Worm (Caenorhabditis elegans) whole organism, mixed stage, embryonic: ENCODE results near the gene F55H2.7.

Source experiments
- M03D4.4 ChIP-seq: sonication (generic microtip); optimal IDR thresholded peaks from 2 replicates; lab custom pipeline; 2017; ENCODE audit warnings: mild to moderate bottlenecking, missing genetic modification characterization, missing compliant biosample characterization
- bed-3 ChIP-seq: fragments of 200-800 bp; sonication (Bioruptor generic); optimal IDR thresholded peaks from 3 replicates; lab custom pipeline; 2018; ENCODE audit warnings: mild to moderate bottlenecking, missing genetic modification characterization, moderate library complexity, missing compliant biosample characterization
- blmp-1 ChIP-seq: fragments of 150-350 bp; optimal IDR thresholded peaks from 2 replicates; lab custom pipeline; 2014; ENCODE audit warnings: missing biosample characterization, missing genetic modification characterization
- ceh-39 ChIP-seq: fragments of 150-350 bp; optimal IDR thresholded peaks from 2 replicates; lab custom pipeline; 2014; ENCODE audit warnings: missing biosample characterization, missing genetic modification characterization
- ceh-43 ChIP-seq: fragments of 200-800 bp; sonication (Bioruptor generic); optimal IDR thresholded peaks from 2 replicates; lab custom pipeline; 2018; ENCODE audit warnings: mild to moderate bottlenecking, missing genetic modification characterization, moderate library complexity, missing compliant biosample characterization
- ceh-83 ChIP-seq: fragments of 200-800 bp; sonication (Bioruptor generic); optimal IDR thresholded peaks from 2 replicates; lab custom pipeline; 2018; ENCODE audit warnings: mild to moderate bottlenecking, missing genetic modification characterization, missing compliant biosample characterization
- ces-1 ChIP-seq: fragments of 150-350 bp; optimal IDR thresholded peaks from 2 replicates; lab custom pipeline; 2014; ENCODE audit warnings: missing biosample characterization, missing genetic modification reagents, missing genetic modification characterization
- cnd-1 ChIP-seq: fragments of 200-800 bp; sonication (Bioruptor generic); optimal IDR thresholded peaks from 2 replicates; lab custom pipeline; 2018; ENCODE audit warnings: mild to moderate bottlenecking, missing genetic modification characterization, missing compliant biosample characterization
- drap-1 ChIP-seq: fragments of 200-800 bp; sonication (Bioruptor generic); optimal IDR thresholded peaks from 3 replicates; lab custom pipeline; 2018; ENCODE audit warnings: mild to moderate bottlenecking, missing genetic modification characterization, missing compliant biosample characterization
- elt-1 ChIP-seq: sonication (generic microtip); optimal IDR thresholded peaks from 2 replicates; lab custom pipeline; 2017; ENCODE audit warnings: missing genetic modification characterization, mild to moderate bottlenecking, missing compliant biosample characterization, antibody characterized with exemption, moderate library complexity, borderline replicate concordance; ENCODE audit not compliant: insufficient read depth
- elt-3 ChIP-seq: fragments of 150-350 bp; optimal IDR thresholded peaks from 2 replicates; lab custom pipeline; 2014; ENCODE audit warnings: missing biosample characterization, missing genetic modification characterization
- flh-1 ChIP-seq: fragments of 200-800 bp; sonication (Bioruptor generic); optimal IDR thresholded peaks from 2 replicates; lab custom pipeline; 2018; ENCODE audit warnings: mild to moderate bottlenecking, missing genetic modification characterization, moderate library complexity, missing compliant biosample characterization
- ham-2 ChIP-seq: fragments of 200-800 bp; sonication (Bioruptor generic); optimal IDR thresholded peaks from 2 replicates; lab custom pipeline; 2018; ENCODE audit warnings: mild to moderate bottlenecking, missing genetic modification characterization, missing compliant biosample characterization
- hlh-1 ChIP-seq: fragments of 150-350 bp; optimal IDR thresholded peaks from 2 replicates; lab custom pipeline; 2014; ENCODE audit warnings: missing biosample characterization, missing genetic modification reagents, missing genetic modification characterization
- lin-13 ChIP-seq: fragments of 150-350 bp; optimal IDR thresholded peaks from 2 replicates; lab custom pipeline; 2014; ENCODE audit warnings: missing biosample characterization, missing genetic modification characterization
- lin-32 ChIP-seq: fragments of 200-800 bp; sonication (Bioruptor generic); optimal IDR thresholded peaks from 2 replicates; lab custom pipeline; 2018; ENCODE audit warnings: mild to moderate bottlenecking, missing genetic modification characterization, missing compliant biosample characterization
- lsy-2 ChIP-seq: fragments of 150-350 bp; optimal IDR thresholded peaks from 2 replicates; lab custom pipeline; 2014; ENCODE audit warnings: missing biosample characterization, missing genetic modification characterization
- mab-5 ChIP-seq: fragments of 150-350 bp; optimal IDR thresholded peaks from 2 replicates; lab custom pipeline; 2014; ENCODE audit warnings: missing biosample characterization, missing genetic modification characterization
- mep-1 ChIP-seq: fragments of 150-350 bp; optimal IDR thresholded peaks from 2 replicates; lab custom pipeline; 2017; ENCODE audit warnings: missing biosample characterization, missing genetic modification reagents, missing genetic modification characterization, inconsistent platforms
- mls-2 ChIP-seq: sonication (generic microtip); optimal IDR thresholded peaks from 2 replicates; lab custom pipeline; 2016; ENCODE audit warnings: mild to moderate bottlenecking, missing genetic modification characterization, moderate library complexity, missing compliant biosample characterization
- nhr-12 ChIP-seq: fragments of 150-350 bp; optimal IDR thresholded peaks from 2 replicates; lab custom pipeline; 2014; ENCODE audit warnings: missing biosample characterization, missing genetic modification characterization
- nhr-2 ChIP-seq: fragments of 150-350 bp; optimal IDR thresholded peaks from 2 replicates; lab custom pipeline; 2014; ENCODE audit warnings: missing biosample characterization, missing genetic modification characterization
- nhr-237 ChIP-seq: fragments of 150-350 bp; optimal IDR thresholded peaks from 2 replicates; lab custom pipeline; 2014; ENCODE audit warnings: missing biosample characterization, missing genetic modification characterization
- nhr-28 ChIP-seq: fragments of 150-350 bp; optimal IDR thresholded peaks from 2 replicates; lab custom pipeline; 2014; ENCODE audit warnings: missing biosample characterization, missing genetic modification characterization
- nhr-76 ChIP-seq: sonication (generic microtip); optimal IDR thresholded peaks from 2 replicates; lab custom pipeline; 2017; ENCODE audit warnings: missing biosample characterization, missing genetic modification characterization
- pha-4 ChIP-seq: fragments of 150-350 bp; optimal IDR thresholded peaks from 2 replicates; lab custom pipeline; 2018; ENCODE audit warnings: missing biosample characterization, missing genetic modification reagents, missing genetic modification characterization
- sem-2 ChIP-seq: fragments of 200-800 bp; sonication (Bioruptor generic); optimal IDR thresholded peaks from 2 replicates; lab custom pipeline; 2018; ENCODE audit warnings: mild to moderate bottlenecking, missing genetic modification characterization, missing compliant biosample characterization
- snpc-4 ChIP-seq: fragments of 150-350 bp; optimal IDR thresholded peaks from 2 replicates; lab custom pipeline; 2014; ENCODE audit warnings: missing biosample characterization, missing genetic modification characterization
- sptf-1 ChIP-seq: sonication (generic microtip); optimal IDR thresholded peaks from 2 replicates; lab custom pipeline; 2017; ENCODE audit warnings: mild to moderate bottlenecking, missing genetic modification characterization, moderate library complexity, missing compliant biosample characterization
- tbx-8 ChIP-seq: fragments of 200-800 bp; sonication (Bioruptor generic); optimal IDR thresholded peaks from 2 replicates; lab custom pipeline; 2018; ENCODE audit warnings: mild to moderate bottlenecking, missing genetic modification characterization, moderate library complexity, missing compliant biosample characterization
- unc-120 ChIP-seq: sonication (generic microtip); optimal IDR thresholded peaks from 2 replicates; lab custom pipeline; 2017; ENCODE audit warnings: missing genetic modification characterization, missing compliant biosample characterization; ENCODE audit not compliant: poor library complexity, severe bottlenecking
- unc-39 ChIP-seq: fragments of 150-350 bp; optimal IDR thresholded peaks from 2 replicates; lab custom pipeline; 2014; ENCODE audit warnings: missing biosample characterization, missing genetic modification characterization
- unc-62 ChIP-seq: fragments of 150-350 bp; optimal IDR thresholded peaks from 2 replicates; lab custom pipeline; 2014; ENCODE audit warnings: missing biosample characterization, missing genetic modification reagents, missing genetic modification characterization
- zip-8 ChIP-seq: fragments of 150-350 bp; optimal IDR thresholded peaks from 2 replicates; lab custom pipeline; 2014; ENCODE audit warnings: missing biosample characterization, missing genetic modification characterization
- ztf-11 ChIP-seq: fragments of 150-350 bp; optimal IDR thresholded peaks from 2 replicates; lab custom pipeline; 2014; ENCODE audit warnings: missing biosample characterization, missing genetic modification characterization

The F55H2.7 gene

ce11 chrIII:9526851-9527250, 10.8 kb upstream of the F55H2.7 start, which contains the start of gene ZK1098.6:
TSS of gene ZK1098.6 (plus strand) at chrIII:9527151.
- TF ChIP-seq nhr-2 (tag; lab: Kevin White, UChicago) (no peak), mep-1 (tag; lab: Kevin White, UChicago) (no peak)

- TF ChIP-seq drap-1 (GFP tag; lab: Kevin White, UChicago) (no peak), ces-1 (no peak), bed-3 (no peak), ham-2 (GFP tag; lab: Kevin White, UChicago) (no peak), blmp-1 (tag; lab: Kevin White, UChicago) (no peak), cnd-1 (tag; lab: Kevin White, UChicago) (no peak), hlh-1 (no peak), flh-1 (GFP tag; lab: Kevin White, UChicago) (no peak), mep-1 (tag; lab: Kevin White, UChicago) (no peak), ztf-11 (tag; lab: Kevin White, UChicago) (no peak), ceh-43 (GFP tag; lab: Kevin White, UChicago) (no peak), zip-8 (tag; lab: Kevin White, UChicago) (no peak), ceh-39 (tag; lab: Kevin White, UChicago) (no peak), snpc-4 (tag; lab: Kevin White, UChicago) (no peak), elt-1 (tag; lab: Kevin White, UChicago) (no peak)
These were observed 9.2 kb upstream of the F55H2.7 start, which contains the start of gene trpp-3 for ce11 chrIII:9525252-9525651. TSS of gene trpp-3 (plus strand) at chrIII:9525552.

- TF ChIP-seq ceh-83 (GFP tag; lab: Kevin White, UChicago) (peak; percentile 13), mep-1 (tag; lab: Kevin White, UChicago) (peak; percentile 16), lsy-2 (tag; lab: Kevin White, UChicago) (peak; percentile 36), nhr-76 (no peak)
- TF ChIP-seq, all 35 proteins: peak for 3
These were observed 7.5 kb upstream of the F55H2.7 start, which contains the start of gene mrps-23 for ce11 chrIII:9523581-9523980. TSS of gene mrps-23 (minus strand) at chrIII:9523672.

ce11 chrIII:9521410-9522090, 5.5 kb upstream of the F55H2.7 start, which contains the start of the genes clu-1 and prp-40:
TSS of gene clu-1 (minus strand) at chrIII:9521460.
TSS of gene prp-40 (plus strand) at chrIII:9522075.
- TF ChIP-seq ceh-83 (GFP tag; lab: Kevin White, UChicago): no peak
- peak; percentile 82 for TF ChIP-seq lsy-2 (tag; lab: Kevin White, UChicago)
- TF ChIP-seq nhr-237 (tag; lab: Kevin White, UChicago): peak; percentile 75
- TF ChIP-seq nhr-28 (tag; lab: Kevin White, UChicago): no peak
- TF ChIP-seq ceh-39 (tag; lab: Kevin White, UChicago): peak; percentile 58
- TF ChIP-seq tbx-8 (GFP tag; lab: Kevin White, UChicago): no peak
- TF ChIP-seq nhr-2 (tag; lab: Kevin White, UChicago): no peak
- peak; percentile 13 for TF ChIP-seq elt-1 (tag; lab: Kevin White, UChicago)
- no peak for TF ChIP-seq mls-2 (tag; lab: Kevin White, UChicago)
- TF ChIP-seq snpc-4 (tag; lab: Kevin White, UChicago): no peak
- no peak for TF ChIP-seq ham-2 (GFP tag; lab: Kevin White, UChicago)
- no peak for TF ChIP-seq lin-32 (GFP tag; lab: Kevin White, UChicago)
- TF ChIP-seq cnd-1 (tag; lab: Kevin White, UChicago): no peak
- TF ChIP-seq ces-1: peak; percentile 72
- TF ChIP-seq pha-4: peak; percentile 88
- TF ChIP-seq drap-1 (GFP tag; lab: Kevin White, UChicago): peak; percentile 15
- no peak for TF ChIP-seq sem-2
- TF ChIP-seq bed-3: no peak
- no peak for TF ChIP-seq M03D4.4 (tag; lab: Kevin White, UChicago)
- no peak for TF ChIP-seq ztf-11 (tag; lab: Kevin White, UChicago)
- TF ChIP-seq unc-62: peak; percentile 24
- no peak for TF ChIP-seq elt-3
- TF ChIP-seq hlh-1: peak; percentile 36
- TF ChIP-seq nhr-76: no peak
- TF ChIP-seq unc-39 (tag; lab: Kevin White, UChicago): no peak
- no peak for TF ChIP-seq zip-8 (tag; lab: Kevin White, UChicago)
- no peak for TF ChIP-seq nhr-12
- TF ChIP-seq ceh-43 (GFP tag; lab: Kevin White, UChicago): no peak
- peak; percentile 63 for TF ChIP-seq mep-1 (tag; lab: Kevin White, UChicago)
- no peak for TF ChIP-seq blmp-1 (tag; lab: Kevin White, UChicago)
- peak; percentile 30 for TF ChIP-seq unc-120
- peak; percentile 81 for TF ChIP-seq lin-13 (tag; lab: Kevin White, UChicago)
- no peak for TF ChIP-seq flh-1 (GFP tag; lab: Kevin White, UChicago)
- TF ChIP-seq mab-5 (tag; lab: Kevin White, UChicago): no peak
- TF ChIP-seq sptf-1: no peak
- TF ChIP-seq, all 35 proteins: peak for 12
